Worm (Caenorhabditis elegans): ENCODE measurements around the gene sto-1.

DNA sequence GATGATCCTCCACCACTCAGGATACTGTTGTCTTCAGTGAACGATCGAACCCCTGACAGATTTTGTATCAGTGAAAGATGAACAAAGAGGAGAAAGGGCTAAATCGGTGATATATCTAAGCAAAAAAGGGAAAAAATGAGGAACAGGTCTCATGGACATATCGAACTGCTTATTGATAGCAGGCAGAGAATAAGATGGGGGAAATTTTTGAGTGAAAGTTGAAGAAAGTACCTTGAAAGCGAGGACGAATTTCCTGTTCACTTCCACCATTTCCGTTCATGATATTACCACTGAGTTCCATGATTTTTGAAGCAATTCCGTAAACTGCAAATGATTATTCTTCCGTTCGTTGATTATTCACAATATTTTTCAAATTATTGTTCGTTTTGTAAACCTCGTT is 9.3 kb upstream of the sto-1 start:
- TF ChIP-seq unc-62 (GFP tag; optimal IDR thresholded peaks at IDR 0.05) (no peak), snpc-4 (tag; optimal IDR thresholded peaks at IDR 0.05) (no peak), ceh-43 (GFP tag; optimal IDR thresholded peaks at IDR 0.05) (no peak), ztf-11 (tag; optimal IDR thresholded peaks at IDR 0.05) (no peak), nhr-237 (tag; optimal IDR thresholded peaks at IDR 0.05) (no peak), nhr-12 (tag; optimal IDR thresholded peaks at IDR 0.05) (no peak), M03D4.4 (tag; optimal IDR thresholded peaks at IDR 0.05) (no peak)
